Worm (Caenorhabditis elegans) whole organism, L1 larva: ENCODE measurements around the gene gst-44.

Experiments
- ces-1 ChIP-seq: fragments of 150-350 bp; optimal IDR thresholded peaks from 2 replicates; lab custom pipeline; 2014; ENCODE audit warnings: missing biosample characterization, missing genetic modification reagents, missing genetic modification characterization
- hlh-17 ChIP-seq: fragments of 200-800 bp; sonication (Bioruptor generic); optimal IDR thresholded peaks from 2 replicates; lab custom pipeline; 2018; ENCODE audit warnings: missing genetic modification characterization, mild to moderate bottlenecking, missing compliant biosample characterization, moderate library complexity, borderline replicate concordance
- lir-3 ChIP-seq: sonication (generic microtip); optimal IDR thresholded peaks from 2 replicates; lab custom pipeline; 2016; ENCODE audit warnings: mild to moderate bottlenecking, missing genetic modification characterization, moderate library complexity, missing compliant biosample characterization; ENCODE audit not compliant: poor library complexity
- mdl-1 ChIP-seq, 2 experiments: fragments of 150-350 bp; optimal IDR thresholded peaks; 2 replicates each; lab custom pipeline; 2014 to 2017; ENCODE audit warnings: missing biosample characterization in 2 of 2, missing genetic modification characterization in 2 of 2, inconsistent platforms in 1 of 2
- nhr-76 ChIP-seq: sonication (generic microtip); optimal IDR thresholded peaks from 2 replicates; lab custom pipeline; 2017; ENCODE audit warnings: missing biosample characterization, missing genetic modification characterization

ce11 chrV:16361350-16361749, 29.3 kb upstream of the gst-44 start:
- TF ChIP-seq nhr-76 (tag; lab: Kevin White, UChicago) (no peak), ces-1 (no peak), mdl-1 (tag; optimal IDR thresholded peaks at IDR 0.05; lab: Kevin White, UChicago) (no peak), hlh-17 (GFP tag; lab: Kevin White, UChicago) (no peak), lir-3 (tag; lab: Kevin White, UChicago) (no peak)
